Worm (Caenorhabditis elegans): Measurements from ENCODE around the gene npr-16.

DNA sequence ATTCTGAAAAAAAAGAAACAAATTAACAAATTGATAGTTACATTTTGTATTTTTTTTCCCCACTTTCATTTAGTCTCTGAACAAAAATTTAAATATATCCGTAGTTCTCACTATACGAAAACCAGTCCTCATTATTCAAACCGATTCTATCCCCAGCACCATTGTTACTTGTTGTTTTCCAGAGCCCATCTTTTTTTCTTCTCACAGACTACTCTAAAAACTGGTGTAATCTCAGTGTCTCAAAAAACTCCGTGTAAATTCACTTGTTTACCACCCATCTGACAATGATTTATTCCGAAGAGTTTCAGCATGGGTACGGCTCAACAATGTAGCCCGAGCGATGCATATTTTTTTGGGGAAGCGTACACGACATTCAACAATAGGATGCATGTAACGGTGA lies 29.6 kb upstream of the npr-16 start, which contains the start of gene C12D12.3:
- no peak for TF ChIP-seq fkh-10 (GFP tag; optimal IDR thresholded peaks at IDR 0.05)
- no peak for TF ChIP-seq unc-62 (GFP tag; optimal IDR thresholded peaks at IDR 0.05)
- TF ChIP-seq jun-1 (tag; optimal IDR thresholded peaks at IDR 0.05), result no peak
- no peak for TF ChIP-seq blmp-1 (tag; optimal IDR thresholded peaks at IDR 0.05)
- TF ChIP-seq C04F5.9 (tag; optimal IDR thresholded peaks at IDR 0.05), result no peak
- no peak for TF ChIP-seq sptf-1 (tag; optimal IDR thresholded peaks at IDR 0.05)
- no peak for TF ChIP-seq ama-1 (optimal IDR thresholded peaks at IDR 0.05)
- no peak for TF ChIP-seq isw-1 (GFP tag; IDR thresholded peaks at IDR 0.05)
- no peak for TF ChIP-seq mdl-1 (tag; optimal IDR thresholded peaks at IDR 0.05)
- TF ChIP-seq ceh-88 (GFP tag; IDR thresholded peaks at IDR 0.05), result no peak

Data from whole organism, L1 larva.